Worm (Caenorhabditis elegans) whole organism, L4 larva: ENCODE measurements around the gene T11F9.22.

Experiments
- ctbp-1 ChIP-seq: fragments of 200-800 bp; sonication (Bioruptor generic); IDR thresholded peaks from 2 replicates; pipeline ENCODE4 v1.3.6; 2022; ENCODE audit warnings: missing genetic modification reagents, missing genetic modification characterization, missing compliant biosample characterization
- nhr-237 ChIP-seq: sonication (generic microtip); optimal IDR thresholded peaks from 2 replicates; lab custom pipeline; 2017; ENCODE audit warnings: missing biosample characterization, missing genetic modification characterization
- skn-1 ChIP-seq: fragments of 150-350 bp; optimal IDR thresholded peaks from 2 replicates; lab custom pipeline; 2014; ENCODE audit warnings: missing biosample characterization, missing genetic modification characterization

DNA sequence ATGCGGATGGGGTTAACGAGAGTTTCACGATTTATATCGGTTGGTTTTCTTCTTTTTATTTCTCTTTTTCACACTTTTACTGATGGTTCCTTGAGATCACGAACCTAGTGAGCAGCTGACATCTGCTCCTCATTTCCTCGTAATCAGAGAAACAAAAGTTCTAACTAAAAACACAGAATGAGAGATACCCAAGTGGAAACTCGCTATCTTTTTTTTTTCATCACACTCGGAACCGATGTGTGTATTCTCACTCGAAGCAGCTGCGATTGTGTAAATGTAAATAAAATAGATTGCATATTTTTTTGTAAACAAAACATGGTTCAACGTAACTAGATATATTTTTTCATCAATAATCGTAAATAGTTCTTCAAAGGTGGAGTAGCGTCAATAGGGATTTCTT lies 26.8 kb downstream of the T11F9.22 start:
- TF ChIP-seq nhr-237 (tag; lab: Kevin White, UChicago), result no peak
- TF ChIP-seq ctbp-1 (GFP tag; lab: Robert Waterston, UW), result no peak
- no peak for TF ChIP-seq skn-1
